Worm (Caenorhabditis elegans): ENCODE measurements around the gene pfd-5.

DNA sequence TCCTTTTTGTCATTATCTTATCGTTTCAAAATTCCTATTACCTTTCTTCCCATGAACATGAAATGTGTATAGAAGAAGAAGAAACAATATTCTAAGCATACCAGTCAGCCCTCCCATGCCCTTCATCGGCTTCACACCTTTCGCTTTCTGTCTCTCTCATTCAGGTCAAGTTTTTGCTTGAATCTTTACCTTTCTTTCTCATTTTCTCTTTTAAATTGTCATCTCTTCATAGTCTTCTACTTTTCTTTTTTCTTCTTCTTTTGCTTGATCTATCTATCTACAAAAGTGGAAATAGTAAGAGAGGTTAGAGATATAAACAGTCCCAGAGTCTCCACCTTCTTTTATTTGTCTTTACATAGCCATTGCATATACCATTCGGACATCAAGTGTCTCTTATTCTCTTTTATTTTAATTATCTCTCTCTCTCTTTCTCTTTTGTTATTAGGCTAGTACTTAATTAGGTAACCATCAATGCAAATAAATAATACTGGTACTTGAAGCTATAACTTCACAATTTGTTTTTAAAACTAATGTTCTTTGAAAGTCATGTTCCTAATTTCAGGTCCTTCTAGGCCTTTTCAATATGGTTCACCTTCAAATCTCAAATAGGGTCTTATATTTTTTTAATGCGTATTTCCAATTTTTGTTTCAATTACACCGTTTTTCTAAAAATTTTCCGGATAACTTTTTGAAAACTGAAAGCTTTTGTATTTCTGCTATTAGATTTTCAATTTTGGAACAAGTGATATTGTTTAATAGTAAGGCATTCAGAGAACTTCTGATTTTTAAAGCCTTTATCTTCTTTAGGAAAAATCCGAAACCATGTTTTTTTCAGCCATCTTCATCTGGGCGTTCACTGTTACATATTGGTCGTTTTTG lies 2.9 kb upstream of the pfd-5 start, which contains the start of gene dpy-31:
- TF ChIP-seq nhr-11 (tag; optimal IDR thresholded peaks at IDR 0.05) (no peak), ceh-16 (tag; optimal IDR thresholded peaks at IDR 0.05) (no peak), pha-4 (tag; optimal IDR thresholded peaks at IDR 0.05) (no peak), jun-1 (tag; optimal IDR thresholded peaks at IDR 0.05) (no peak), nhr-25 (tag; optimal IDR thresholded peaks at IDR 0.05) (peak; percentile 80), unc-39 (tag; optimal IDR thresholded peaks at IDR 0.05) (no peak), ama-1 (optimal IDR thresholded peaks at IDR 0.05) (no peak), daf-12 (tag; optimal IDR thresholded peaks at IDR 0.05) (no peak), nfya-1 (tag; optimal IDR thresholded peaks at IDR 0.05; ENCODE audit: insufficient read depth) (no peak), tbx-2 (tag; optimal IDR thresholded peaks at IDR 0.05) (no peak), nhr-28 (tag; optimal IDR thresholded peaks at IDR 0.05) (no peak), ceh-28 (tag; optimal IDR thresholded peaks at IDR 0.05) (no peak), mdl-1 (tag; optimal IDR thresholded peaks at IDR 0.05) (no peak), ZK546.5 (tag; optimal IDR thresholded peaks at IDR 0.05) (no peak)

All from whole organism, L3 larva.